Fruit fly (Drosophila melanogaster) whole organism: Measurements from ENCODE around the gene CG12017.

Experiments used
- CG8478 ChIP-seq: fragments of >200 bp; optimal IDR thresholded peaks from 2 replicates; lab custom pipeline; 2018; ENCODE audit warnings: inconsistent platforms
- Dll ChIP-seq: fragments of >200 bp; optimal IDR thresholded peaks from 2 replicates; lab custom pipeline; 2017
- EcR ChIP-seq, 2 experiments: fragments of >200 bp; optimal IDR thresholded peaks; 2 replicates each; lab custom pipeline; 2017; ENCODE audit warnings: missing biosample characterization in 2 of 2, missing genetic modification characterization in 2 of 2, missing genetic modification reagents in 2 of 2
- pan ChIP-seq: fragments of >200 bp; optimal IDR thresholded peaks from 2 replicates; lab custom pipeline; 2017
- psq ChIP-seq: fragments of >200 bp; optimal IDR thresholded peaks from 2 replicates; lab custom pipeline; 2017
- usp ChIP-seq: fragments of >200 bp; optimal IDR thresholded peaks from 2 replicates; lab custom pipeline; 2017; ENCODE audit warnings: missing biosample characterization, missing genetic modification characterization, mixed read lengths

DNA sequence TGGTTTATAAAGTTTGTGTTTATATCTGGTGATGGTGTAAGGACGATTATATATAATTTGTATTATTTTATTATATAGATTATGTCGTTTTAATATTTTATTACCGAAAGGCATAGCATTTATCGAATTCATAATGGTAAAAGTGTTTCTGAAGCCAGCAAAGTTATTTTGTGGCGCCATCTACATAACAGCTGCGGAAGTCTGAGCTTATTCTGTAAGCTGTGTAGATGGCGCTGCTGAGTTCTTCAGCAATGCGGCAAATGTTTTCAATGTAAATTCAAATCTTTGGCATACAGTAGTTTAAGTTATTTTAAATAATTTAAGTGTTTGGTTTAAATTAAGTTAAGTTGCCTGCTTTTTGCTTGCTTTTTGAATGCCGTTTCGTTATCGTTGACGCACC, 8.4 kb downstream of the CG12017 start:
- no peak for TF ChIP-seq CG8478 (lab: Kevin White, UChicago)
- TF ChIP-seq psq (lab: Kevin White, UChicago), result no peak
- TF ChIP-seq EcR (GFP tag; optimal IDR thresholded peaks at IDR 0.05; lab: Kevin White, UChicago), result no peak
- no peak for TF ChIP-seq usp (GFP tag; lab: Kevin White, UChicago)
- TF ChIP-seq Dll (lab: Kevin White, UChicago), result no peak
- no peak for TF ChIP-seq pan (lab: Kevin White, UChicago)
